Worm (Caenorhabditis elegans) whole organism, L2 larva: ENCODE measurements around the gene ric-7.

Source experiments
- fos-1 ChIP-seq: fragments of 150-350 bp; optimal IDR thresholded peaks from 2 replicates; lab custom pipeline; 2014; ENCODE audit warnings: missing biosample characterization, missing genetic modification characterization
- gmeb-1 ChIP-seq: fragments of 150-350 bp; optimal IDR thresholded peaks from 2 replicates; lab custom pipeline; 2014; ENCODE audit warnings: missing biosample characterization, missing genetic modification characterization
- lin-13 ChIP-seq: fragments of 150-350 bp; optimal IDR thresholded peaks from 2 replicates; lab custom pipeline; 2014; ENCODE audit warnings: missing biosample characterization, missing genetic modification reagents, missing genetic modification characterization
- lsy-2 ChIP-seq, 2 experiments: fragments of 150-350 bp in 1 of 2; sonication (generic microtip) in 1 of 2; optimal IDR thresholded peaks; 2 replicates each; lab custom pipeline; 2014 to 2017; ENCODE audit warnings: missing biosample characterization in 2 of 2, missing genetic modification characterization in 2 of 2
- snpc-4 ChIP-seq: fragments of 150-350 bp; optimal IDR thresholded peaks from 2 replicates; lab custom pipeline; 2014; ENCODE audit warnings: missing biosample characterization, missing genetic modification characterization

DNA sequence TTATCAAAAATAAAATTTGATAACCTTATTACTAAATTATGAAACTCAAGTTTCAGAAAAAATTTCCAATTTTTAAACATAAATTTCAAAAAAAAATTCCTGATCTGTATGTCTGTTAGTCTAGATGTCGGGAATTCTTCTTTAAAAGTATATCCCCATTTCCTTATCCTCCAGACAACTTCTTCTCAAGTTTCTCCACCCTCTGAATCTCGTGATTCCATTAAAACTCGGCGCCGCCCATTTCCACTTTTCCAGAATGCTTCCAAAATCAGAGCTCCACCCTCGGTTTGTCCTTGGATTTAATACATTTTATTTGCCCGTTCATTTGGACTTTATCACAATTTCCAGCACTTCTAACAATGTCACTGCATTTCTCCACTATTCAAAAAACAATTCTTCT lies 27.9 kb upstream of the ric-7 start, which contains the start of gene ins-10:
- TF ChIP-seq snpc-4 (tag; lab: Kevin White, UChicago) (no peak), lsy-2 (tag; optimal IDR thresholded peaks at IDR 0.05; lab: Kevin White, UChicago) (no peak), fos-1 (no peak), gmeb-1 (tag; lab: Kevin White, UChicago) (no peak), lin-13 (no peak)
